Fruit fly (Drosophila melanogaster): ENCODE results near the gene Chd1.

Chd1 gene

DNA sequence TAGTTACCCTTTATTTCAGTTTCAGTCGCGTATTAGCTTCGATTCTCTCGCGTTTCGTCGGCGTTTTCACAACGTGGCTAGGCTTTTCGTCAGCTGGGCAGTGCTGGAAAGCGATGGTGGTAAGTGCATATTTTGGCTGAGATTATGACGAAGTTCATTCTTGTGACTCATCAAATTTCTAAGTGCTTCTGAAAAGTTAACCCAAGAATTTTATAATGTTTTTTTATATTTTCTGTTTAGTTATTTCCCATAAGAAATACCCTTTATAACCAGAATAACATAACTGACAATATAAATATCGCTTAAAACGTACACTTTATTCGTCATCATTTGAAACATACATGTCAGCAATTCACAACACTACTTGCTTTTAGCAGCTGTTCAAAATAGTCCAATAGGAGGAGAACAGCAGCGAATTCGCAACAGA is 49.6 kb upstream of the Chd1 start, which contains the start of the genes CG17260 and SerRS (continued):
- TF ChIP-seq CG8632 (GFP tag; optimal IDR thresholded peaks at IDR 0.05) (peak; percentile 87), CG3032 (tag; optimal IDR thresholded peaks at IDR 0.05) (peak; percentile 92), Eip75B (GFP tag; optimal IDR thresholded peaks at IDR 0.05) (no peak), CG6163 (GFP tag; IDR thresholded peaks at IDR 0.05) (peak; percentile 85), CG10631 (GFP tag; optimal IDR thresholded peaks at IDR 0.05) (peak; percentile 97), Gug (GFP tag; IDR thresholded peaks at IDR 0.05) (peak; percentile 91), CG1621 (tag; optimal IDR thresholded peaks at IDR 0.05) (peak; percentile 73), esn (GFP tag; optimal IDR thresholded peaks at IDR 0.05) (peak; percentile 96), salr (GFP tag; optimal IDR thresholded peaks at IDR 0.05) (peak in 1 of 2 experiments; percentile 70), CG16779 (tag; optimal IDR thresholded peaks at IDR 0.05) (no peak), fkh (GFP tag; optimal IDR thresholded peaks at IDR 0.05) (no peak), CG6854 (GFP tag; optimal IDR thresholded peaks at IDR 0.05) (peak; percentile 69), lz (GFP tag; optimal IDR thresholded peaks at IDR 0.05) (peak; percentile 97), CG6808 (GFP tag; optimal IDR thresholded peaks at IDR 0.05) (peak; percentile 72)

dm6 chr2L:3034969-3035368 is 47.4 kb upstream of the Chd1 start, which contains the start of gene CG17258:
Gene CG17258 (minus strand): TSS chr2L:3035348.
- TF ChIP-seq lz (GFP tag; optimal IDR thresholded peaks at IDR 0.05) (no peak), eg (GFP tag; IDR thresholded peaks at IDR 0.05) (no peak), CG9139 (GFP tag; optimal IDR thresholded peaks at IDR 0.05) (no peak), CG8319 (GFP tag; optimal IDR thresholded peaks at IDR 0.05) (no peak), CG7368 (GFP tag; optimal IDR thresholded peaks at IDR 0.05) (no peak), CG8119 (GFP tag; IDR thresholded peaks at IDR 0.05) (no peak), OdsH (GFP tag; optimal IDR thresholded peaks at IDR 0.05) (no peak), CG15336 (GFP tag; IDR thresholded peaks at IDR 0.05) (no peak), salr (GFP tag; optimal IDR thresholded peaks at IDR 0.05) (no peak), Ets96B (tag; optimal IDR thresholded peaks at IDR 0.05) (no peak), CG32006 (GFP tag; optimal IDR thresholded peaks at IDR 0.05) (no peak), CG31627 (GFP tag; optimal IDR thresholded peaks at IDR 0.05) (no peak)

DNA sequence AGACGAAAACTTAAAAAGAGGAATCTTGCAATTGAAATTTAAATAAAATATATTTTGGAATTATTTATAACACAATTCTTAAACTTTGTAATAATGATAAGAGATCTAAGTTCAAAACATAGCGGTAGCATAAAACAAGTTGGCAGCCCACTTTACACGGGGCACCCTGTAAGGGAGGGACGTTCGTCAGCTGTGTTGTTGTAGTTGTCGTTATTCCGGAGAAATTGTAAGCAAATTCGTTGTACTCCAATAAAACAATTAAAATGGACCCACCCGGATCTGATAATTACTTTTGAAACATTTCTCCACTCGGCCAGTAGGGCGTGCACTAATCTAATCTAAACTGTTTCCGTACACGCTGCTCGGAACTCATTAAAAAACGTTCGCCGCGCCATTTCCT is 42.8 kb upstream of the Chd1 start, which contains the start of gene GABPI:
Gene GABPI, plus strand, starts transcription at position 190 of the 400 bp plus-strand sequence.
- TF ChIP-seq CG1621 (tag; optimal IDR thresholded peaks at IDR 0.05) (peak; percentile 64), CG6163 (GFP tag; IDR thresholded peaks at IDR 0.05) (peak; percentile 51; the same call in 2 of the 3 replicates), esn (GFP tag; optimal IDR thresholded peaks at IDR 0.05) (peak; percentile 35), lz (GFP tag; optimal IDR thresholded peaks at IDR 0.05) (no peak)

DNA sequence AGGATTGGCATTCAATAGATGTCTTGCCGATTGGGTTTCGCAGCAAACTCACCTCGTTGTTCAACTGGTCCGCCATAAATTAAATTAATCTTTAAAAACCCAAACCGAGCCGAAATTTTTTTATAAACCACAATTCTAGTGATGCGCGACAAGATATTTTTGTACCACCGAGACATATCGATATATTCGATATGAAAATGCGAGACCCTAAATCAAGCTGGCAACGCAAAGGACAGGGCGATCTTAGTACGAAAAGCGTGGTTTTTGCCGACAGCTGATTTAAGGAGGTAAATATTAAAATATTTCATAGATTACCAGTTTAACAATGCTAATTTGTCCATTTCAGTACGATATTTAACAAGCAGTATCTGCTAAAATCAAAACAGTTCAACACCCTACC is 41.5 kb upstream of the Chd1 start, which contains the start of the genes Sf3b2 and CG17219:
Gene Sf3b2, minus strand, starts transcription at position 157 of the 400 bp plus-strand sequence.
Gene CG17219, plus strand, starts transcription at position 242 of the 400 bp plus-strand sequence.
- TF ChIP-seq Ets96B (tag; optimal IDR thresholded peaks at IDR 0.05) (no peak), CG8119 (GFP tag; IDR thresholded peaks at IDR 0.05) (no peak), CG6854 (GFP tag; optimal IDR thresholded peaks at IDR 0.05) (no peak), CG31627 (GFP tag; optimal IDR thresholded peaks at IDR 0.05) (peak; percentile 8), CG10669 (GFP tag; optimal IDR thresholded peaks at IDR 0.05) (no peak), pdm3 (GFP tag; optimal IDR thresholded peaks at IDR 0.05) (no peak), Eip93F (GFP tag; optimal IDR thresholded peaks at IDR 0.05) (no peak), esn (GFP tag; optimal IDR thresholded peaks at IDR 0.05) (peak; percentile 16)

DNA sequence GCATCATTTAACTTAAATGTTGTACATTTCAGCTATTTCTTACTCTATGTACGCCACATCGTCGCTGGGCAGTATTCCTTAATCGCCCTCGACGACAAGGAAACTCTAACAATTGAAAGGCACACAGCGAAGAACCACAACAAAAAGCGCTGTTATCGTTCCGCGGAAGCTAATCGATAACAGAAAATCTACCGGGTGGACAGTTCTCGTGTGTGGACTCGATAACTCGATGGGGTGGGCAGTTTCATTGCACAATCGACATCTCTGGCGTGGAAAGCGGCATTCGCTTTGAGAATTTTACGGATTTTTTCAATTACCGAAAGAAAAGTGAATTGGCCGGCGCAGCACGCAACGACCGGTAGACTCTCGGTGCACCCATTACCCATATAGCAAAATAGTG is 35.5 kb upstream of the Chd1 start, which contains the start of the genes alpha4GT1 and Prp40:
Gene alpha4GT1, minus strand, starts transcription at position 156 of the 400 bp plus-strand sequence.
Gene Prp40, plus strand, starts transcription at position 241 of the 400 bp plus-strand sequence.
- TF ChIP-seq net (GFP tag; optimal IDR thresholded peaks at IDR 0.05) (no peak), CG32006 (GFP tag; optimal IDR thresholded peaks at IDR 0.05) (no peak), CG3919 (GFP tag; optimal IDR thresholded peaks at IDR 0.05) (no peak), Sox15 (GFP tag; optimal IDR thresholded peaks at IDR 0.05) (no peak), CG10631 (GFP tag; optimal IDR thresholded peaks at IDR 0.05) (no peak), CG1621 (tag; optimal IDR thresholded peaks at IDR 0.05) (peak; percentile 81), acj6 (GFP tag; optimal IDR thresholded peaks at IDR 0.05) (no peak), CG8632 (GFP tag; optimal IDR thresholded peaks at IDR 0.05) (no peak), CG11294 (GFP tag; IDR thresholded peaks at IDR 0.05) (no peak), Eip75B (GFP tag; optimal IDR thresholded peaks at IDR 0.05) (no peak), esn (GFP tag; optimal IDR thresholded peaks at IDR 0.05) (peak; percentile 16), CG10669 (GFP tag; optimal IDR thresholded peaks at IDR 0.05) (no peak), fd59A (GFP tag; optimal IDR thresholded peaks at IDR 0.05) (no peak)

All from whole organism, prepupa.